Worm (Caenorhabditis elegans) whole organism, late embryonic: Measurements from ENCODE around the gene W04E12.9.

Experiments
- K02D7.2 ChIP-seq: sonication (generic microtip); optimal IDR thresholded peaks from 2 replicates; lab custom pipeline; 2017; ENCODE audit warnings: mild to moderate bottlenecking, missing genetic modification characterization, missing compliant biosample characterization
- ama-1 ChIP-seq: fragments of 150-350 bp; optimal IDR thresholded peaks from 2 replicates; lab custom pipeline; 2014
- ets-4 ChIP-seq: sonication (generic microtip); optimal IDR thresholded peaks from 2 replicates; lab custom pipeline; 2016; ENCODE audit warnings: missing genetic modification characterization, missing compliant biosample characterization
- fkh-10 ChIP-seq: fragments of 150-350 bp; optimal IDR thresholded peaks from 2 replicates; lab custom pipeline; 2014; ENCODE audit warnings: missing biosample characterization, missing genetic modification reagents, missing genetic modification characterization
- hlh-6 ChIP-seq: sonication (generic microtip); optimal IDR thresholded peaks from 2 replicates; lab custom pipeline; 2016; ENCODE audit warnings: missing genotype, missing genetic modification characterization, missing compliant biosample characterization
- lim-6 ChIP-seq: sonication (generic microtip); optimal IDR thresholded peaks from 2 replicates; lab custom pipeline; 2016; ENCODE audit warnings: missing genetic modification characterization, missing compliant biosample characterization
- lin-11 ChIP-seq: fragments of 200-800 bp; sonication (Bioruptor generic); optimal IDR thresholded peaks from 2 replicates; lab custom pipeline; 2018; ENCODE audit warnings: mild to moderate bottlenecking, missing genetic modification characterization, missing compliant biosample characterization
- pha-2 ChIP-seq: sonication (generic microtip); optimal IDR thresholded peaks from 2 replicates; lab custom pipeline; 2017; ENCODE audit warnings: mild to moderate bottlenecking, missing genetic modification characterization, missing compliant biosample characterization
- pqm-1 ChIP-seq: sonication (generic microtip); optimal IDR thresholded peaks from 2 replicates; lab custom pipeline; 2016; ENCODE audit warnings: missing genetic modification characterization, missing compliant biosample characterization
- ref-2 ChIP-seq: sonication (generic microtip); optimal IDR thresholded peaks from 2 replicates; lab custom pipeline; 2016; ENCODE audit warnings: missing genetic modification characterization, missing compliant biosample characterization
- tbx-7 ChIP-seq: sonication (generic microtip); optimal IDR thresholded peaks from 2 replicates; lab custom pipeline; 2016; ENCODE audit warnings: missing genotype, missing genetic modification characterization, missing compliant biosample characterization

- no peak for TF ChIP-seq tbx-7
- TF ChIP-seq lin-11 (tag; lab: Kevin White, UChicago) = no peak
- TF ChIP-seq pqm-1 (tag; lab: Kevin White, UChicago) = no peak
- TF ChIP-seq pha-2 (tag; lab: Kevin White, UChicago) = no peak
- TF ChIP-seq K02D7.2 (tag; lab: Kevin White, UChicago) = no peak
- TF ChIP-seq lim-6 (tag; lab: Kevin White, UChicago) = no peak
- no peak for TF ChIP-seq ama-1
- no peak for TF ChIP-seq ref-2 (tag; lab: Kevin White, UChicago)
- TF ChIP-seq ets-4 = no peak
- no peak for TF ChIP-seq fkh-10 (GFP tag; lab: Kevin White, UChicago)
- no peak for TF ChIP-seq hlh-6 (tag; lab: Kevin White, UChicago)
Measured at ce11 chrV:19751124-19751523, 5.2 kb upstream of the W04E12.9 start, which contains the start of gene clec-49.
